Worm (Caenorhabditis elegans) whole organism, early embryonic: ENCODE data around the gene T28D9.16.

Source experiments
- F13C5.2 ChIP-seq: sonication (generic microtip); optimal IDR thresholded peaks from 2 replicates; lab custom pipeline; 2017; ENCODE audit warnings: mild to moderate bottlenecking, missing genetic modification characterization, inconsistent platforms, missing compliant biosample characterization
- aly-1 ChIP-seq: sonication (generic microtip); optimal IDR thresholded peaks from 2 replicates; lab custom pipeline; 2016; ENCODE audit warnings: missing genetic modification characterization, missing compliant biosample characterization
- ama-1 ChIP-seq: fragments of 150-350 bp; optimal IDR thresholded peaks from 2 replicates; lab custom pipeline; 2014
- ceh-13 ChIP-seq: fragments of 200-800 bp; sonication (Bioruptor generic); optimal IDR thresholded peaks from 2 replicates; lab custom pipeline; 2018; ENCODE audit warnings: mild to moderate bottlenecking, missing genetic modification characterization, missing compliant biosample characterization
- ceh-36 ChIP-seq: sonication (generic microtip); optimal IDR thresholded peaks from 2 replicates; lab custom pipeline; 2016; ENCODE audit warnings: missing genetic modification characterization, inconsistent platforms, missing compliant biosample characterization
- ets-7 ChIP-seq: sonication (generic microtip); optimal IDR thresholded peaks from 2 replicates; lab custom pipeline; 2016; ENCODE audit warnings: missing genotype, missing genetic modification characterization, missing compliant biosample characterization
- flt-1 ChIP-seq: fragments of 200-800 bp; sonication (Bioruptor generic); IDR thresholded peaks from 2 replicates; pipeline ENCODE4 v1.3.6; 2022; ENCODE audit warnings: missing genetic modification characterization, missing compliant biosample characterization
- hmbx-1 ChIP-seq: sonication (generic microtip); optimal IDR thresholded peaks from 2 replicates; lab custom pipeline; 2016; ENCODE audit warnings: mild to moderate bottlenecking, missing genetic modification characterization, missing compliant biosample characterization
- hmg-4 ChIP-seq: fragments of 200-800 bp; sonication (Bioruptor generic); optimal IDR thresholded peaks from 2 replicates; lab custom pipeline; 2018; ENCODE audit warnings: mild to moderate bottlenecking, missing genetic modification characterization, missing compliant biosample characterization
- hnd-1 ChIP-seq: sonication (generic microtip); optimal IDR thresholded peaks from 2 replicates; lab custom pipeline; 2016; ENCODE audit warnings: missing genetic modification characterization, missing compliant biosample characterization
- scrt-1 ChIP-seq: fragments of 200-800 bp; sonication (Bioruptor generic); IDR thresholded peaks from 2 replicates; pipeline ENCODE4 v1.3.6; 2022; ENCODE audit warnings: missing genetic modification characterization, missing compliant biosample characterization
- tbx-11 ChIP-seq: fragments of 200-800 bp; sonication (Bioruptor generic); IDR thresholded peaks from 2 replicates; pipeline ENCODE4 v1.3.6; 2022; ENCODE audit warnings: missing genetic modification characterization, missing compliant biosample characterization
- tbx-37 ChIP-seq: fragments of 200-800 bp; sonication (Bioruptor generic); conservative IDR thresholded peaks from 2 replicates; pipeline ENCODE4 v1.3.6; 2022; ENCODE audit warnings: missing genetic modification reagents, missing genetic modification characterization, missing compliant biosample characterization
- tra-4 ChIP-seq: sonication (generic microtip); optimal IDR thresholded peaks from 2 replicates; lab custom pipeline; 2017; ENCODE audit warnings: missing genetic modification characterization, missing compliant biosample characterization

DNA sequence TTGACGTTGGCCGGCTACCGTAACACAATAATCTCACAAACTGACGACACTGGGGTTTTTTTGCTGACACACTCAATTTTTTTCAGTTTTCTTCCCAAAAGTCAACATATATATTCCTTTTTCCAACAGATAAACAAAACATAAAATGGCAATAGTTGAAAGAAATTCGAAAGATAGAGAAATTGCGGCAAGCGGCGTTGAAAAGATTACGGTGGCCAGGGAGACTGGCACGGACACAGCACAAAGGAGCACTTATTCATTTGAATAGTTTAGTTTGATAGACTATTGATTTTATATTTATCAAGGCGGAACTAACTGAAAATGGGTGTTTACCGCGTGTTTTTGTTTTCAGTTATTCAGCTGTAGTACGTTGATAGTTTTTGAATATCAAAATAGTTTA lies 45.8 kb downstream of the T28D9.16 start, which contains the start of gene toe-2:
- TF ChIP-seq tbx-11 (GFP tag; lab: Robert Waterston, UW) (no peak), ama-1 (lab: Kevin White, UChicago) (no peak), hmg-4 (GFP tag; lab: Kevin White, UChicago) (no peak), hmbx-1 (no peak), hnd-1 (tag; lab: Kevin White, UChicago) (no peak), F13C5.2 (no peak), ceh-36 (tag; lab: Kevin White, UChicago) (no peak), ets-7 (tag; lab: Kevin White, UChicago) (no peak), aly-1 (tag; lab: Kevin White, UChicago) (no peak), flt-1 (GFP tag; lab: Robert Waterston, UW) (no peak), tra-4 (no peak), ceh-13 (GFP tag; lab: Kevin White, UChicago) (no peak), scrt-1 (GFP tag; lab: Robert Waterston, UW) (no peak), tbx-37 (GFP tag; lab: Robert Waterston, UW) (no peak)
